Fruit fly (Drosophila melanogaster): ENCODE results near the gene CG14650.

The CG14650 gene

DNA sequence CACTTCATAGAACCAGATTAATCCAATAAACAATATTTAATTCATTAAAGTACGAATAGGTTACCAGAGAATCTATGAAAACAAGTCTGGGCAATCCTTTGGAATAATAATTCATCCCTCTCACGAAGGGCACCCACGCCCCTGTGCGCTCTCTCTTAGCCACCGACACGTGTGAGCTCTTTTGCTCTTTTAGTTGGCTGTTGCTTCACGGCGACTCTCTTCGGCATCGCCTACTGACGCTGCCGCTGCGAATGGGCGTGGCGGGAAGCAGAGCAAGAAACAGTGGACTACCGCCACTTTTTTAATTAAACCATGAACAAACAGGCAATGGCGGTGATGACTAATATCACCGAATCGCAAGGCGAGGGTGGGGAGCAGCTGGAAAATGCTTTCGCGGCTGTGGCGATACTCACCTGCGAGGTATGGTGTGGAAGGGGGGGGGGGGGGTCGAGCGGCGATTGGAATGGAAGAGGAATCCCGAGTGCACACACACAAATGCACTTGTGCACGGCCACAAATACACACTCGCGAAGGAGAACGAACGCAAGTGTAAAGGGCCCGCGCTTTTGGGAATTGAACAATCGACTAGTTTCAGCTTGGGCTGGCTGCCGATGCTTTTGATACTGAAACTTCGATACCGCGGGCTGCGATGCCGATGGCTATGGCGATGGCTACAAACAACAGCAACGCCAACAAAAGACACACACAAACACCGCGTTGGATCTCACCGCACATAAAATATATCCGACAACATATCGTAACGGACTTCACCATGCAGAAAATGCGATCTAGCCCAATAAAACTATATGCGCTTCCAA is 41.2 kb downstream of the CG14650 start:
- TF ChIP-seq CG33017 (tag; optimal IDR thresholded peaks at IDR 0.05): peak; percentile 76
- peak; percentile 84 for TF ChIP-seq bab1 (GFP tag; optimal IDR thresholded peaks at IDR 0.05)
- TF ChIP-seq cic (GFP tag; optimal IDR thresholded peaks at IDR 0.05): peak; percentile 56
- TF ChIP-seq Mnt (GFP tag; optimal IDR thresholded peaks at IDR 0.05): peak; percentile 84
- peak; percentile 63 for TF ChIP-seq CG1620 (GFP tag; optimal IDR thresholded peaks at IDR 0.05)
- TF ChIP-seq Crg-1 (GFP tag; optimal IDR thresholded peaks at IDR 0.05): no peak
- TF ChIP-seq toe (GFP tag; optimal IDR thresholded peaks at IDR 0.05): peak; percentile 57
- TF ChIP-seq kay (GFP tag; ENCODE audit: borderline replicate concordance): peak; percentile 91
- peak; percentile 75 for TF ChIP-seq CG5204 (GFP tag; optimal IDR thresholded peaks at IDR 0.05)
- TF ChIP-seq CG7045 (GFP tag; optimal IDR thresholded peaks at IDR 0.05): peak; percentile 65
- TF ChIP-seq Clk (GFP tag; optimal IDR thresholded peaks at IDR 0.05): peak; percentile 7
- TF ChIP-seq CG11617 (GFP tag; optimal IDR thresholded peaks at IDR 0.05): peak; percentile 82
- TF ChIP-seq CG7101 (tag; optimal IDR thresholded peaks at IDR 0.05): peak; percentile 83
- TF ChIP-seq Hr96 (GFP tag; optimal IDR thresholded peaks at IDR 0.05): peak; percentile 69
- TF ChIP-seq tj (GFP tag; optimal IDR thresholded peaks at IDR 0.05): peak; percentile 70
- peak; percentile 61 for TF ChIP-seq CG12768 (GFP tag; optimal IDR thresholded peaks at IDR 0.05)
- TF ChIP-seq CG14711 (tag; optimal IDR thresholded peaks at IDR 0.05): peak; percentile 79
- TF ChIP-seq cnc (optimal IDR thresholded peaks at IDR 0.05): no peak
- peak; percentile 42 for TF ChIP-seq pad (GFP tag; optimal IDR thresholded peaks at IDR 0.05)
- peak; percentile 11 for TF ChIP-seq ovo (GFP tag; optimal IDR thresholded peaks at IDR 0.05)

DNA sequence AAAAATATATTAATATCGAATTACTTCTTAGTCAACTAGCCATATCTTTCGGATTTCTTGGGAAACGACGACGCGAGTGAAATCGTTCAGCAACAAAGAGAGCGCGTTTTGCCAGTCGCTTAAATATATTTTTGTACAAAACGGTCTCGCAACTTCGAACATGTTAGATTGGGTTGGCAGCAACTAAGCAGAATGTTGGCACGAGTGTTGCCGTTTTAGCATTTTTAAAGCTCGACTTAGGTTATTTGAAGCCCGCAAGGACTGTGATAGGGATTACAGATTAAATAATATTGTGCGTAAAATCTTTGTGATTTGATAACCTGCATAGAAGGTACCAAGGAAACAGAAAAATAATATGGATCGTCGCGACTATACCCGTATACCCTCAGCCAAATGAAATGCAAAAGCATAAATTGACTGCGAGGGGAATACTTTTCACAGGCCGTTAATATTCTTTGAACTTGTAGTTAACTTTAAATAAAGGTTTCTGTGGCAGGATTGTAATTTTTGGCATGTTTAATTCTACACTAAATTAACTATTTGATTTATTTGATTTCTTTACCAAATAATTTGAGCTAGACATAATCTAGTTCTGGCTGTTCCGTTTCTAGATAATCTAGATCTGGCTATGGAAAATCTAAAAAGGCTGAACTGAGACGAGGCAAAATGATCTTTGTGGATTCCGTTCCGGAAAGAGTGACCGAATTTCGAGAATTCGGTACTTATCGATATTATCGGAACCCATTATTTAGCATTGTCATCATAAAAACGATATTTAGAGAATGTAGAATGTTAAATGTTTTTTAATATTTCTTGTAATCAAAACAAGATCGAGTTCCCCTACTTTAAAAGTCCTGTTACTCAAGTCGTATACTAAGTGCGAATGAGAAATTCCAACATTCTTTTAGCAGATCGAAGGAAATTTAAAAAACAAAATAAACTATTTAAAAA is 42.1 kb downstream of the CG14650 start, which contains the start of gene CG31523:
TSS of gene CG31523 (minus strand) at position 170 of the 951 bp plus-strand sequence.
- TF ChIP-seq kay (GFP tag; ENCODE audit: borderline replicate concordance) (peak; percentile 94), CG33017 (tag; optimal IDR thresholded peaks at IDR 0.05) (no peak), cnc (optimal IDR thresholded peaks at IDR 0.05) (peak; percentile 60 to 68), pad (GFP tag; optimal IDR thresholded peaks at IDR 0.05) (no peak), Crg-1 (GFP tag; optimal IDR thresholded peaks at IDR 0.05) (no peak), CG7101 (tag; optimal IDR thresholded peaks at IDR 0.05) (no peak), toe (GFP tag; optimal IDR thresholded peaks at IDR 0.05) (no peak), cic (GFP tag; optimal IDR thresholded peaks at IDR 0.05) (no peak), tj (GFP tag; optimal IDR thresholded peaks at IDR 0.05) (peak; percentile 86), bab1 (GFP tag; optimal IDR thresholded peaks at IDR 0.05) (no peak), Clk (GFP tag; optimal IDR thresholded peaks at IDR 0.05) (no peak)

DNA sequence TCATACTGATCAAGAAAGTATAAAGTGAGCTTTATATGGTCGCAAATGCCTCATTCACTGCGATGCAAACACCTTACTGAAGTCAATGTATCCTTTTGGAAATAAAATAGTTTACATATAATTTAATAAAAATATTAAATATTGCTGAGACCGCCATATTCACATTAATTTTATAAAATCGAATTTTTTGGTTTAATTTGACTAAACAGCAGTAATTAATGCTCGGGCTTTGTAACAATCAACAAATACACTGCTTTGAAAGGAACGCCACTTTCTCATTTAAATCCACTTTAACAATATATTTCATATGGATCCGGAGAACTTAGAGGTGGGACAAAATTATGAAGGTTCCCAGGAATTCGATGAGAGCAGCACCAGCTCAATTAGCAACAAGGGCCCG is 43.3 kb downstream of the CG14650 start, which contains the start of gene sac:
TSS of gene sac (plus strand) at position 301 of the 400 bp plus-strand sequence.
- TF ChIP-seq CG11617 (GFP tag; optimal IDR thresholded peaks at IDR 0.05) (no peak), CG1620 (GFP tag; optimal IDR thresholded peaks at IDR 0.05) (no peak), cic (GFP tag; optimal IDR thresholded peaks at IDR 0.05) (no peak), bab1 (GFP tag; optimal IDR thresholded peaks at IDR 0.05) (no peak), Clk (GFP tag; optimal IDR thresholded peaks at IDR 0.05) (no peak), toe (GFP tag; optimal IDR thresholded peaks at IDR 0.05) (no peak), CG33017 (tag; optimal IDR thresholded peaks at IDR 0.05) (no peak), pad (GFP tag; optimal IDR thresholded peaks at IDR 0.05) (no peak), Mnt (GFP tag; optimal IDR thresholded peaks at IDR 0.05) (no peak), ovo (GFP tag; optimal IDR thresholded peaks at IDR 0.05) (no peak), CG5204 (GFP tag; optimal IDR thresholded peaks at IDR 0.05) (no peak), CG7045 (GFP tag; optimal IDR thresholded peaks at IDR 0.05) (no peak), cnc (optimal IDR thresholded peaks at IDR 0.05) (no peak), kay (GFP tag; ENCODE audit: borderline replicate concordance) (no peak), Crg-1 (GFP tag; optimal IDR thresholded peaks at IDR 0.05) (no peak), tj (GFP tag; optimal IDR thresholded peaks at IDR 0.05) (no peak)

DNA sequence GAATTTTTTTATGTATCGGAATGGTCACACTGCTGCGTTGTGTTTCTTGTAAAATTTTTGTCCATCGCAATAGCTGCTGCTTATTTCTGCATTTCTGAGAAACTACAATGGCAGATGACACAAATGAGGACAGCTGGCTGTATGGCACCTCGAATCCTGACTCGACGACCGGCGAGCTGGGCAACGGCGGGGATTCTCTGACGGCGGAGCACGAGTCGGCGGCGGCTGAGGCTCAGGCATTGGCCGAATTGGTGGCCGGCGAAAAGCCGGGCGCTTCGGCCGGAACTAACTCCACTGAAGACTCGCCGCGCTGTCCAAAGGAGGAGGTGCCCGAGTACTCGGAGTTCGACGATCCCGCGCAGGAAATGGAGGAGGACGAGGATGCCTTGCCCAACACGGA is 47.8 kb downstream of the CG14650 start, which contains the start of gene Fip1:
TSS of gene Fip1 (plus strand) at position 10 of the 400 bp plus-strand sequence.
- TF ChIP-seq Crg-1 (GFP tag; optimal IDR thresholded peaks at IDR 0.05): no peak
- no peak for TF ChIP-seq CG7101 (tag; optimal IDR thresholded peaks at IDR 0.05)
- TF ChIP-seq CG33017 (tag; optimal IDR thresholded peaks at IDR 0.05): no peak
- TF ChIP-seq CG14711 (tag; optimal IDR thresholded peaks at IDR 0.05): no peak
- no peak for TF ChIP-seq Clk (GFP tag; optimal IDR thresholded peaks at IDR 0.05)
- TF ChIP-seq cic (GFP tag; optimal IDR thresholded peaks at IDR 0.05): no peak
- no peak for TF ChIP-seq Hr96 (GFP tag; optimal IDR thresholded peaks at IDR 0.05)
- TF ChIP-seq cnc (optimal IDR thresholded peaks at IDR 0.05): no peak
- TF ChIP-seq CG1620 (GFP tag; optimal IDR thresholded peaks at IDR 0.05): no peak
- no peak for TF ChIP-seq pad (GFP tag; optimal IDR thresholded peaks at IDR 0.05)
- no peak for TF ChIP-seq CG7045 (GFP tag; optimal IDR thresholded peaks at IDR 0.05)
- no peak for TF ChIP-seq ovo (GFP tag; optimal IDR thresholded peaks at IDR 0.05)
- no peak for TF ChIP-seq tj (GFP tag; optimal IDR thresholded peaks at IDR 0.05)
- no peak for TF ChIP-seq CG12768 (GFP tag; optimal IDR thresholded peaks at IDR 0.05)
- no peak for TF ChIP-seq bab1 (GFP tag; optimal IDR thresholded peaks at IDR 0.05)
- no peak for TF ChIP-seq CG11617 (GFP tag; optimal IDR thresholded peaks at IDR 0.05)
- TF ChIP-seq Mnt (GFP tag; optimal IDR thresholded peaks at IDR 0.05): no peak
- TF ChIP-seq CG5204 (GFP tag; optimal IDR thresholded peaks at IDR 0.05): no peak
